Worm (Caenorhabditis elegans): ENCODE results near the gene wdr-60.
A peak's percentile ranks its signal among the peaks of the same experiment; 100 is the strongest.

wdr-60 gene

ce11 chrIII:5025136-5025629 lies 38.2 kb downstream of the wdr-60 start (continued):
- peak; percentile 11; the same call in 1 of the 2 replicates for TF ChIP-seq Y56A3A.18 (GFP tag; IDR thresholded peaks at IDR 0.05)
- TF ChIP-seq lsl-1 (GFP tag; optimal IDR thresholded peaks at IDR 0.05), result peak; percentile 14
- TF ChIP-seq ceh-91 (GFP tag; IDR thresholded peaks at IDR 0.05), result 0 out of 2 replicates have a peak, but pooled peaks have one; percentile 24
- 0 out of 2 replicates have a peak, but pooled peaks have one; percentile 58 for TF ChIP-seq F39B2.1 (GFP tag; IDR thresholded peaks at IDR 0.05)
- TF ChIP-seq snpc-1.1 (tag; optimal IDR thresholded peaks at IDR 0.05; ENCODE audit: insufficient read depth), result no peak
- TF ChIP-seq F52B5.7 (tag; optimal IDR thresholded peaks at IDR 0.05), result peak; percentile 64
- TF ChIP-seq aptf-3 (GFP tag; IDR thresholded peaks at IDR 0.05), result no peak
- peak; percentile 35 for TF ChIP-seq zim-3 (tag; optimal IDR thresholded peaks at IDR 0.05)
- no peak for TF ChIP-seq lsy-27 (tag; optimal IDR thresholded peaks at IDR 0.05; ENCODE audit: borderline replicate concordance, insufficient read depth)
- no peak for TF ChIP-seq him-1 (tag; optimal IDR thresholded peaks at IDR 0.05)
- 0 out of 2 replicates have a peak, but pooled peaks have one; percentile 19 for TF ChIP-seq ztf-28 (GFP tag; IDR thresholded peaks at IDR 0.05)
- TF ChIP-seq nhr-120 (GFP tag; IDR thresholded peaks at IDR 0.05), result 0 out of 2 replicates have a peak, but pooled peaks have one; percentile 4
- no peak for TF ChIP-seq ets-4 (GFP tag; optimal IDR thresholded peaks at IDR 0.05)
- peak in 1 of 2 experiments; percentile 21 for TF ChIP-seq let-607 (tag; optimal IDR thresholded peaks at IDR 0.05)
- no peak for TF ChIP-seq unc-62 (GFP tag; optimal IDR thresholded peaks at IDR 0.05)
- peak; percentile 48 for TF ChIP-seq athp-1 (tag; optimal IDR thresholded peaks at IDR 0.05)
- TF ChIP-seq unc-130 (GFP tag; optimal IDR thresholded peaks at IDR 0.05), result no peak
- TF ChIP-seq ekl-4 (GFP tag; IDR thresholded peaks at IDR 0.05), result peak; percentile 51; the same call in 1 of the 2 replicates
- TF ChIP-seq egl-18 (GFP tag; IDR thresholded peaks at IDR 0.05), result no peak
- TF ChIP-seq lin-35 (GFP tag; optimal IDR thresholded peaks at IDR 0.05), result peak in 1 of 3 experiments; percentile 20
- no peak for TF ChIP-seq attf-6 (GFP tag; IDR thresholded peaks at IDR 0.05)
- TF ChIP-seq dpl-1 (GFP tag; optimal IDR thresholded peaks at IDR 0.05), result no peak
- TF ChIP-seq B0019.2 (GFP tag; conservative IDR thresholded peaks at IDR 0.05), result no peak
- TF ChIP-seq atf-7 (tag; optimal IDR thresholded peaks at IDR 0.05), result peak; percentile 27
- TF ChIP-seq tbx-9 (tag; optimal IDR thresholded peaks at IDR 0.05; ENCODE audit: borderline replicate concordance), result peak; percentile 63
- 0 out of 2 replicates have a peak, but pooled peaks have one; percentile 16 for TF ChIP-seq ceh-40 (GFP tag; IDR thresholded peaks at IDR 0.05)
- no peak for TF ChIP-seq fkh-3 (tag; optimal IDR thresholded peaks at IDR 0.05)
- TF ChIP-seq pha-4 (tag; optimal IDR thresholded peaks at IDR 0.05), result peak; percentile 2
- TF ChIP-seq K11D2.4 (GFP tag; IDR thresholded peaks at IDR 0.05), result peak; percentile 60; the same call in 1 of the 2 replicates
- peak; percentile 66 for TF ChIP-seq ztf-26 (tag; optimal IDR thresholded peaks at IDR 0.05)
- TF ChIP-seq K12H6.12 (tag; optimal IDR thresholded peaks at IDR 0.05), result no peak
- TF ChIP-seq attf-3 (GFP tag; conservative IDR thresholded peaks at IDR 0.05), result peak; percentile 16; the same call in 1 of the 2 replicates
- TF ChIP-seq madf-6 (GFP tag; IDR thresholded peaks at IDR 0.05), result no peak; the same call in 1 of the 2 replicates
- no peak for TF ChIP-seq F57A8.1 (GFP tag; optimal IDR thresholded peaks at IDR 0.05)
- TF ChIP-seq repo-1 (tag; optimal IDR thresholded peaks at IDR 0.05), result peak; percentile 62
- peak; percentile 45; the same call in 1 of the 2 replicates for TF ChIP-seq pbrm-1 (GFP tag; IDR thresholded peaks at IDR 0.05)
- no peak for TF ChIP-seq hlh-26 (GFP tag; conservative IDR thresholded peaks at IDR 0.05)
- TF ChIP-seq lin-54 (GFP tag; optimal IDR thresholded peaks at IDR 0.05), result peak; percentile 52
- no peak for TF ChIP-seq ztf-18 (tag; optimal IDR thresholded peaks at IDR 0.05)
- no peak for TF ChIP-seq attf-5 (GFP tag; optimal IDR thresholded peaks at IDR 0.05)
- no peak for TF ChIP-seq lag-1 (GFP tag; IDR thresholded peaks at IDR 0.05)
- no peak for TF ChIP-seq ztf-3 (GFP tag; optimal IDR thresholded peaks at IDR 0.05)
- TF ChIP-seq D2030.7 (GFP tag; IDR thresholded peaks at IDR 0.05), result peak; percentile 55
- TF ChIP-seq T07F8.4 (tag; optimal IDR thresholded peaks at IDR 0.05), result peak; percentile 5
- peak; percentile 37 for TF ChIP-seq mel-28 (tag; optimal IDR thresholded peaks at IDR 0.05; ENCODE audit: borderline replicate concordance)
- TF ChIP-seq dox-1 (GFP tag; IDR thresholded peaks at IDR 0.05), result peak; percentile 66
- TF ChIP-seq F57C9.4 (tag; optimal IDR thresholded peaks at IDR 0.05), result no peak
